Worm (Caenorhabditis elegans): ENCODE data around the gene C17H12.3.

The C17H12.3 gene

DNA sequence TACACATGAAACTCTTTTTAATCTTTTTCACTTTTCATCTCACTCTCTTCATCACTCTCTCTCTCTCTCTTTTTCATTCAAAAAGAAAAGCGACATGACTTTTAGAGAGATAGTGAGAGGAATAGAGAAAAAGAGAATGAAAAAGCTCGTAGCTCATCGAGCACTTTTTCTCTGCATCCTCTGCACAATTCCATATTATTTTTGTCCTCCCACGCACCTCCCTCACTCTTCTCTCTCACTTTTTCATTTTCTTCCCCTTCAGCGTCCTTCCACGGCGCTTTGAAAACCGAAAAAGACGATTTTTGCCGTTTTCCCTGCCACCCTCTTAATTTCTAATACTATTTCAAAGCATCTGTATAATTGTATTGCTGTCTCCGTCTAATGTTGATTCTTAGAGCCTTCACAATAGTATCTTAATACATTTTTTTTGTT lies 43.7 kb upstream of the C17H12.3 start (continued):
- no peak for TF ChIP-seq duxl-1 (tag; optimal IDR thresholded peaks at IDR 0.05; ENCODE audit: poor library complexity)

ce11 chrIV:6836769-6837168 lies 41.3 kb upstream of the C17H12.3 start:
- TF ChIP-seq hlh-30 (tag; optimal IDR thresholded peaks at IDR 0.05; ENCODE audit: insufficient read depth): peak; percentile 35
- no peak for TF ChIP-seq pqm-1 (tag; optimal IDR thresholded peaks at IDR 0.05)
- TF ChIP-seq nhr-102 (tag; optimal IDR thresholded peaks at IDR 0.05): no peak
- TF ChIP-seq lin-15B (tag; optimal IDR thresholded peaks at IDR 0.05): no peak
- no peak for TF ChIP-seq nhr-25 (tag; optimal IDR thresholded peaks at IDR 0.05; ENCODE audit: borderline replicate concordance, insufficient read depth)
- TF ChIP-seq aha-1 (tag): peak; percentile 92
- TF ChIP-seq ceh-20 (GFP tag; IDR thresholded peaks at IDR 0.05): 0 out of 2 replicates have a peak, but pooled peaks have one; percentile 43

- peak; percentile 86 for TF ChIP-seq fkh-10 (GFP tag; optimal IDR thresholded peaks at IDR 0.05)
- TF ChIP-seq jun-1 (tag; optimal IDR thresholded peaks at IDR 0.05): no peak
- no peak for TF ChIP-seq pqm-1 (tag; optimal IDR thresholded peaks at IDR 0.05)
- TF ChIP-seq ZK337.2 (GFP tag; IDR thresholded peaks at IDR 0.05): peak; percentile 62; the same call in 1 of the 2 replicates
- TF ChIP-seq lin-38 (GFP tag; IDR thresholded peaks at IDR 0.05): no peak
- no peak for TF ChIP-seq nhr-237 (tag; optimal IDR thresholded peaks at IDR 0.05)
- no peak for TF ChIP-seq mxl-2 (GFP tag; conservative IDR thresholded peaks at IDR 0.05)
Measured at ce11 chrIV:6834705-6835104, 39.3 kb upstream of the C17H12.3 start.

DNA sequence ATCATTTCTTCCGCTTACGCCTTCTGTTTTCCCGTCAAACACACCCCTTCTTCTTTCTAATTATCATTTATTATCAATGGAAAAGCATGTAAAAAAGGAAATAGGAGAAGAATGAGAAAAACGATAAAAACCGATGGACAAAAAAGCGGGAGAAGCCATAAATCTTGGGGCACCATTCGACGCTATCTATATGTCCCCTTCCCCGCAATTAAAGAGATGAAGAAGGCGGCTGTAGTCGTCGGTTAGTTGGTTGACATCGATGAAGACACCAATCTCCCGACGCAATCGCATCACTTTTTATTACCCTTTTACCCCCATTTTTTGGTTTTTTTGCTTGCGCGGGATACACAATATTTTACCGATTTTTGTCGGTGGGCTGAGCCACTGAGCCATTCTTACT lies 38.2 kb upstream of the C17H12.3 start:
- TF ChIP-seq nhr-28 (tag; optimal IDR thresholded peaks at IDR 0.05) (peak; percentile 20), ceh-20 (GFP tag; IDR thresholded peaks at IDR 0.05) (peak; percentile 61; the same call in 1 of the 2 replicates), ceh-82 (tag; optimal IDR thresholded peaks at IDR 0.05) (no peak), hlh-11 (tag; optimal IDR thresholded peaks at IDR 0.05) (peak; percentile 33), php-3 (GFP tag; IDR thresholded peaks at IDR 0.05) (0 out of 2 replicates have a peak, but pooled peaks have one; percentile 33), mep-1 (tag; optimal IDR thresholded peaks at IDR 0.05) (no peak), daf-19 (GFP tag; conservative IDR thresholded peaks at IDR 0.05) (no peak), Y75B8A.6 (GFP tag; IDR thresholded peaks at IDR 0.05) (no peak)

DNA sequence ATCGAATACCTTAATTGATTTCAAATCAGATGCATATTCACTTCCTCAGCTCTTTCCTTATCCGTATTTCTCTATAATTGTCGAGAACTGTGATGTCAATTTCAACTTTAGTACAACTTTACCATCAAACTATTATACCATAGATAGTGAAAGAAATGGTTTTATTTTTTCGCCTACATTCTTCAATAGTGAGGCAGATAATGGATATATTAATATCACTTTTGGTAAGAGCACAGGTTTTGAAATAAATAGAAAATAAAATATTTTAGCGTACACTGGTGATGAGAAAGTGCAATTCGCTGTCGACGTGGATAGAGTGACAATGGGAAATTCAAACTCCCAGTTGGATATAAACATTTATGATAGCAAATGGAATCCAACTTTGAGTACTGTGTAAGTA lies 36.8 kb upstream of the C17H12.3 start:
- peak in 1 of 2 experiments; percentile 94 for TF ChIP-seq unc-62 (GFP tag; optimal IDR thresholded peaks at IDR 0.05 in 1 of 2)
- no peak for TF ChIP-seq unc-62 (tag; optimal IDR thresholded peaks at IDR 0.05)
- no peak for TF ChIP-seq ZK546.5 (tag; optimal IDR thresholded peaks at IDR 0.05)

DNA sequence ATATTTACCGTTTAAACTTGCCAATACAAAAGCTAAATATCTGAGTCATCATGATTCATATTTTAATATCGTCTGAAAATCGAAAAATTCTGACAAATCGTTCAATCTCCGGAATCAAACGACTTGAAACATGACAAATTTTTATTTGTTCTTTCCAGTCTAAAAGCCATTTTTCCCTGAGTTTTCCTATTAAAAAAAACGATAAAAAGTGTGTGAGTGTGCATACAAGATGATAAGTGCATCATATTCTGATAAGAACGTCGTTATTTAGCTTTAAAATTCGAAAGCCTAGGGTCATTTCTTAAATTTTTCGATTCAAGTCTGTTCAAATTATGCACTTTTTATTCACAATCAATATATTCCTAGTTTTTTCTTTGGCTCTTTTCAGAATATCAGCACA lies 34.5 kb upstream of the C17H12.3 start, which contains the start of gene H20E11.1:
Gene H20E11.1, plus strand, starts transcription at position 244 of the 400 bp plus-strand sequence.
- TF ChIP-seq nhr-77 (tag; optimal IDR thresholded peaks at IDR 0.05) (no peak), lin-39 (tag; optimal IDR thresholded peaks at IDR 0.05) (no peak), ztf-7 (tag; optimal IDR thresholded peaks at IDR 0.05) (no peak), madf-5 (GFP tag; IDR thresholded peaks at IDR 0.05) (no peak), daf-16 (GFP tag; optimal IDR thresholded peaks at IDR 0.05) (no peak), daf-16 (tag; optimal IDR thresholded peaks at IDR 0.05) (peak; percentile 30), madf-9 (GFP tag; conservative IDR thresholded peaks at IDR 0.05) (no peak), arid-1 (GFP tag; conservative IDR thresholded peaks at IDR 0.05) (no peak), mdt-29 (GFP tag; IDR thresholded peaks at IDR 0.05) (no peak), daf-12 (tag; optimal IDR thresholded peaks at IDR 0.05) (no peak), unc-62 (GFP tag; optimal IDR thresholded peaks at IDR 0.05 in 1 of 2) (peak in 1 of 2 experiments; percentile 70), unc-62 (tag; optimal IDR thresholded peaks at IDR 0.05) (no peak), dve-1 (tag; optimal IDR thresholded peaks at IDR 0.05; ENCODE audit: insufficient read depth) (peak; percentile 23), ztf-11 (tag; optimal IDR thresholded peaks at IDR 0.05) (no peak), php-3 (GFP tag; IDR thresholded peaks at IDR 0.05) (peak; percentile 81; the same call in 1 of the 2 replicates), dmd-6 (GFP tag; IDR thresholded peaks at IDR 0.05) (0 out of 2 replicates have a peak, but pooled peaks have one; percentile 18), nhr-28 (tag; optimal IDR thresholded peaks at IDR 0.05) (peak; percentile 36), nhr-237 (tag; optimal IDR thresholded peaks at IDR 0.05) (no peak), pqm-1 (tag; optimal IDR thresholded peaks at IDR 0.05) (peak; percentile 67), egl-27 (tag; optimal IDR thresholded peaks at IDR 0.05) (no peak)
